Fruit fly (Drosophila melanogaster) whole organism, embryonic: Measurements from ENCODE around the gene mRpL14.

Source experiments
- Aef1 ChIP-seq: fragments of 200-800 bp; sonication (Bioruptor generic); IDR thresholded peaks from 3 replicates; pipeline ENCODE4 v1.3.6; 2022; ENCODE audit warnings: missing biosample characterization, missing genetic modification characterization
- Awh ChIP-seq: fragments of 200-800 bp; sonication (Bioruptor generic); IDR thresholded peaks from 2 replicates; pipeline ENCODE4, ENCODE4 v1.3.6; 2022; ENCODE audit warnings: missing biosample characterization, missing genetic modification characterization
- CG11696 ChIP-seq: fragments of 200-800 bp; sonication (Bioruptor generic); IDR thresholded peaks from 2 replicates; pipeline ENCODE4 v1.3.6; 2022; ENCODE audit warnings: missing biosample characterization, missing genetic modification characterization
- CG12155 ChIP-seq: fragments of 200-800 bp; sonication (Bioruptor generic); optimal IDR thresholded peaks from 3 replicates; lab custom pipeline; 2016; ENCODE audit warnings: missing biosample characterization, missing genetic modification characterization
- CG14965 ChIP-seq: fragments of 200-800 bp; sonication (Bioruptor generic); optimal IDR thresholded peaks from 2 replicates; lab custom pipeline; 2016; ENCODE audit warnings: missing biosample characterization, missing genetic modification characterization, borderline replicate concordance
- CG1529 ChIP-seq: fragments of 200-800 bp; sonication (Bioruptor generic); optimal IDR thresholded peaks from 3 replicates; lab custom pipeline; 2018; ENCODE audit warnings: missing biosample characterization, missing genetic modification characterization
- CG1832 ChIP-seq: fragments of 200-800 bp; sonication (Bioruptor generic); optimal IDR thresholded peaks from 2 replicates; lab custom pipeline; 2017; ENCODE audit warnings: missing biosample characterization, mild to moderate bottlenecking, missing genetic modification characterization, inconsistent platforms
- CG2199 ChIP-seq: fragments of 200-800 bp; sonication (Bioruptor generic); IDR thresholded peaks from 3 replicates; pipeline ENCODE4 v1.3.6; 2022; ENCODE audit warnings: missing biosample characterization, missing genetic modification characterization
- CG33557 ChIP-seq: fragments of 200-800 bp; sonication (Bioruptor generic); optimal IDR thresholded peaks from 2 replicates; lab custom pipeline; 2019; ENCODE audit warnings: missing biosample characterization, mild to moderate bottlenecking, missing genetic modification characterization, moderate library complexity
- CG3847 ChIP-seq: fragments of 200-800 bp; sonication (Bioruptor generic); IDR thresholded peaks from 2 replicates; pipeline ENCODE4 v1.3.6; 2022; ENCODE audit warnings: missing biosample characterization, missing genetic modification characterization
- CG4854 ChIP-seq: fragments of 200-800 bp; sonication (Bioruptor generic); optimal IDR thresholded peaks from 2 replicates; lab custom pipeline; 2016; ENCODE audit warnings: missing biosample characterization, missing genetic modification characterization, inconsistent platforms
- CG6254 ChIP-seq: fragments of 200-800 bp; sonication (Bioruptor generic); optimal IDR thresholded peaks from 3 replicates; lab custom pipeline; 2017; ENCODE audit warnings: mild to moderate bottlenecking, missing biosample characterization, missing genetic modification reagents, missing genetic modification characterization
- CG7745 ChIP-seq: fragments of 200-800 bp; sonication (Bioruptor generic); optimal IDR thresholded peaks from 2 replicates; lab custom pipeline; 2018; ENCODE audit warnings: missing biosample characterization, mild to moderate bottlenecking, missing genetic modification characterization, moderate library complexity
- CG8281 ChIP-seq: fragments of 200-800 bp; sonication (Bioruptor generic); optimal IDR thresholded peaks from 2 replicates; lab custom pipeline; 2018; ENCODE audit warnings: missing biosample characterization, mild to moderate bottlenecking, missing genetic modification characterization, moderate library complexity
- CTCF ChIP-seq: fragments of 200-800 bp; sonication (Bioruptor generic); optimal IDR thresholded peaks from 2 replicates; lab custom pipeline; 2017; ENCODE audit warnings: missing biosample characterization, mild to moderate bottlenecking, missing genetic modification characterization, moderate library complexity
- CoRest ChIP-seq: fragments of 200-800 bp; sonication (Bioruptor generic); optimal IDR thresholded peaks from 3 replicates; lab custom pipeline; 2018; ENCODE audit warnings: missing biosample characterization, mild to moderate bottlenecking, missing genetic modification characterization, moderate library complexity
- Dip2 ChIP-seq: fragments of 200-800 bp; sonication (Bioruptor generic); IDR thresholded peaks from 2 replicates; pipeline ENCODE4 v1.3.6; 2022; ENCODE audit warnings: missing biosample characterization, missing genetic modification characterization
- HHEX ChIP-seq: fragments of 200-800 bp; sonication (Bioruptor generic); optimal IDR thresholded peaks from 3 replicates; lab custom pipeline; 2017; ENCODE audit warnings: missing biosample characterization, mild to moderate bottlenecking, missing genetic modification characterization, missing genetic modification reagents
- HLHmδ ChIP-seq: fragments of 200-800 bp; sonication (Bioruptor generic); optimal IDR thresholded peaks from 2 replicates; lab custom pipeline; 2018; ENCODE audit warnings: missing biosample characterization, mild to moderate bottlenecking, missing genetic modification characterization, moderate library complexity
- HmgZ ChIP-seq: fragments of 200-800 bp; sonication (Bioruptor generic); optimal IDR thresholded peaks from 2 replicates; lab custom pipeline; 2018; ENCODE audit warnings: missing biosample characterization, mild to moderate bottlenecking, missing genetic modification characterization
- Jarid2 ChIP-seq: fragments of 200-800 bp; sonication (Bioruptor generic); optimal IDR thresholded peaks from 3 replicates; lab custom pipeline; 2017; ENCODE audit warnings: mild to moderate bottlenecking, missing biosample characterization, missing genetic modification reagents, missing genetic modification characterization
- Kr ChIP-seq: fragments of 200-800 bp; sonication (Bioruptor generic); optimal IDR thresholded peaks from 2 replicates; lab custom pipeline; 2017; ENCODE audit warnings: missing biosample characterization, mild to moderate bottlenecking, missing genetic modification characterization
- Lpt ChIP-seq: fragments of >200 bp; optimal IDR thresholded peaks from 2 replicates; lab custom pipeline; 2018; ENCODE audit warnings: missing biosample characterization, missing genetic modification characterization
- Nf-YB ChIP-seq: fragments of 200-800 bp; sonication (Bioruptor generic); optimal IDR thresholded peaks from 3 replicates; lab custom pipeline; 2019; ENCODE audit warnings: missing biosample characterization, mild to moderate bottlenecking, missing genetic modification characterization, moderate library complexity
- Pdp1 ChIP-seq, 2 experiments: fragments of 200-800 bp; sonication (Bioruptor generic); optimal IDR thresholded peaks; 3 replicates each; lab custom pipeline; 2016; ENCODE audit warnings: missing biosample characterization in 2 of 2, missing genetic modification characterization in 2 of 2, mild to moderate bottlenecking in 1 of 2, moderate library complexity in 1 of 2
- Ssrp ChIP-seq: fragments of 200-800 bp; sonication (Bioruptor generic); optimal IDR thresholded peaks from 2 replicates; lab custom pipeline; 2018; ENCODE audit warnings: missing biosample characterization, mild to moderate bottlenecking, missing genetic modification characterization, moderate library complexity
- Tbp ChIP-seq: fragments of >200 bp; optimal IDR thresholded peaks from 2 replicates; lab custom pipeline; 2018; ENCODE audit warnings: missing biosample characterization, missing genetic modification characterization
- Trl ChIP-seq, 3 experiments: fragments of >200 bp in 2 of 3; fragments of 200-800 bp in 1 of 3; sonication (Bioruptor generic) in 1 of 3; optimal IDR thresholded peaks; 2 replicates in 1 of 3; 3 replicates in 2 of 3; lab custom pipeline; 2016 to 2017; ENCODE audit warnings: missing biosample characterization in 1 of 3, missing genetic modification characterization in 1 of 3
- br ChIP-seq: fragments of >200 bp; optimal IDR thresholded peaks from 2 replicates; lab custom pipeline; 2017
- crp ChIP-seq, 2 experiments: fragments of 200-800 bp; sonication (Bioruptor generic); optimal IDR thresholded peaks; 2 replicates in 1 of 2; 3 replicates in 1 of 2; lab custom pipeline; 2017; ENCODE audit warnings: missing biosample characterization in 2 of 2, missing genetic modification characterization in 2 of 2, mild to moderate bottlenecking in 1 of 2, moderate library complexity in 1 of 2
- disco-r ChIP-seq: fragments of 200-800 bp; sonication (Bioruptor generic); optimal IDR thresholded peaks from 2 replicates; lab custom pipeline; 2016; ENCODE audit warnings: missing biosample characterization, missing genetic modification characterization
- ewg ChIP-seq: fragments of 200-800 bp; sonication (Bioruptor generic); optimal IDR thresholded peaks from 3 replicates; lab custom pipeline; 2017; ENCODE audit warnings: mild to moderate bottlenecking, missing biosample characterization, missing genetic modification reagents, missing genetic modification characterization
- eyg ChIP-seq: fragments of 200-800 bp; sonication (Bioruptor generic); optimal IDR thresholded peaks from 3 replicates; lab custom pipeline; 2016; ENCODE audit warnings: missing biosample characterization, missing genetic modification characterization
- fd102C ChIP-seq: fragments of 200-800 bp; sonication (Bioruptor generic); optimal IDR thresholded peaks from 2 replicates; lab custom pipeline; 2018; ENCODE audit warnings: missing biosample characterization, mild to moderate bottlenecking, missing genetic modification characterization, moderate library complexity
- grn ChIP-seq: fragments of 200-800 bp; sonication (Bioruptor generic); optimal IDR thresholded peaks from 3 replicates; lab custom pipeline; 2017; ENCODE audit warnings: missing biosample characterization, missing genetic modification characterization
- gsb ChIP-seq: fragments of 200-800 bp; sonication (Bioruptor generic); IDR thresholded peaks from 2 replicates; pipeline ENCODE4 v1.3.6; 2022; ENCODE audit warnings: missing biosample characterization, missing genetic modification characterization
- lola ChIP-seq, 3 experiments: fragments of >200 bp in 2 of 3; fragments of 200-800 bp in 1 of 3; sonication (Bioruptor generic) in 1 of 3; optimal IDR thresholded peaks; 2 replicates each; lab custom pipeline; 2017 to 2019; ENCODE audit warnings: missing biosample characterization in 3 of 3, missing genetic modification characterization in 3 of 3, mild to moderate bottlenecking in 1 of 3, moderate library complexity in 1 of 3
- nau ChIP-seq: fragments of 200-800 bp; sonication (Bioruptor generic); optimal IDR thresholded peaks from 3 replicates; lab custom pipeline; 2017; ENCODE audit warnings: missing biosample characterization, mild to moderate bottlenecking, missing genetic modification characterization, missing genetic modification reagents
- nerfin-1 ChIP-seq: fragments of 200-800 bp; sonication (Bioruptor generic); optimal IDR thresholded peaks from 3 replicates; lab custom pipeline; 2019; ENCODE audit warnings: missing biosample characterization, mild to moderate bottlenecking, missing genetic modification characterization, moderate library complexity
- nom ChIP-seq: fragments of 200-800 bp; sonication (Bioruptor generic); optimal IDR thresholded peaks from 2 replicates; lab custom pipeline; 2017; ENCODE audit warnings: missing biosample characterization, missing genetic modification characterization, mild to moderate bottlenecking, moderate library complexity, missing genetic modification reagents
- pfk ChIP-seq: fragments of 200-800 bp; sonication (Bioruptor generic); optimal IDR thresholded peaks from 2 replicates; lab custom pipeline; 2018; ENCODE audit warnings: missing biosample characterization, mild to moderate bottlenecking, missing genetic modification characterization, moderate library complexity
- scrt ChIP-seq: fragments of 200-800 bp; sonication (Bioruptor generic); optimal IDR thresholded peaks from 2 replicates; lab custom pipeline; 2018; ENCODE audit warnings: missing biosample characterization, mild to moderate bottlenecking, missing genetic modification characterization, moderate library complexity
- sens ChIP-seq: fragments of 200-800 bp; sonication (Bioruptor generic); peaks from one replicate; lab custom pipeline; 2016; ENCODE audit warnings: missing biosample characterization, missing genetic modification characterization
- sisA ChIP-seq: fragments of 200-800 bp; sonication (Bioruptor generic); IDR thresholded peaks from 2 replicates; pipeline ENCODE4 v1.3.6; 2022; ENCODE audit warnings: missing biosample characterization, missing genetic modification characterization
- stwl ChIP-seq: fragments of 200-800 bp; sonication (Bioruptor generic); optimal IDR thresholded peaks from 3 replicates; lab custom pipeline; 2018; ENCODE audit warnings: missing biosample characterization, mild to moderate bottlenecking, missing genetic modification characterization, moderate library complexity
- toy ChIP-seq: fragments of 200-800 bp; sonication (Bioruptor generic); IDR thresholded peaks from 2 replicates; pipeline ENCODE4 v1.3.6; 2022; ENCODE audit warnings: missing biosample characterization, missing genetic modification characterization
- ttk ChIP-seq: fragments of 200-800 bp; sonication (Bioruptor generic); IDR thresholded peaks from 2 replicates; pipeline ENCODE4 v2.1.2; 2022; ENCODE audit warnings: missing biosample characterization, missing genetic modification characterization
- z ChIP-seq: fragments of 200-800 bp; sonication (Bioruptor generic); IDR thresholded peaks from 3 replicates; pipeline ENCODE4 v1.3.6; 2022; ENCODE audit warnings: missing biosample characterization, missing genetic modification characterization

The mRpL14 gene

DNA sequence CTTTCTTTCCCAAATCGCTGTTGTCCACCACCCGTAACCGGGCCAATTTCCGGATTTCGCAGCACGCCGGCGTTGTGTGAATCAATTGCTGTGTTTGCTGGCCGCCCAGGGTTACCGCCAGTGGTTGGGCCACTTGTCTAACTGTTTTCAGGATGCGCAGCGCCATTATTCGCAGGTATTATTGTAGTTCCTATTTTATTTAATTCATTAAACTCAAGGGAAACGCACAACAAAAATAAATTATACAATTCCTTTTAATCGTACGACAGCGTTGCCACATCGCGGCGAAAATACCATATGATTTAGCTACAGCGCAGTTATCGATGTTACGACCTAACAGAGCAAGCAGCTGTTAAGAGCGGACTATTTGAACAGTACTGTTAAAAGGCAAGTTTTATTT is at the start of gene mRpL14 (continued):
- no peak for TF ChIP-seq CG8281

DNA sequence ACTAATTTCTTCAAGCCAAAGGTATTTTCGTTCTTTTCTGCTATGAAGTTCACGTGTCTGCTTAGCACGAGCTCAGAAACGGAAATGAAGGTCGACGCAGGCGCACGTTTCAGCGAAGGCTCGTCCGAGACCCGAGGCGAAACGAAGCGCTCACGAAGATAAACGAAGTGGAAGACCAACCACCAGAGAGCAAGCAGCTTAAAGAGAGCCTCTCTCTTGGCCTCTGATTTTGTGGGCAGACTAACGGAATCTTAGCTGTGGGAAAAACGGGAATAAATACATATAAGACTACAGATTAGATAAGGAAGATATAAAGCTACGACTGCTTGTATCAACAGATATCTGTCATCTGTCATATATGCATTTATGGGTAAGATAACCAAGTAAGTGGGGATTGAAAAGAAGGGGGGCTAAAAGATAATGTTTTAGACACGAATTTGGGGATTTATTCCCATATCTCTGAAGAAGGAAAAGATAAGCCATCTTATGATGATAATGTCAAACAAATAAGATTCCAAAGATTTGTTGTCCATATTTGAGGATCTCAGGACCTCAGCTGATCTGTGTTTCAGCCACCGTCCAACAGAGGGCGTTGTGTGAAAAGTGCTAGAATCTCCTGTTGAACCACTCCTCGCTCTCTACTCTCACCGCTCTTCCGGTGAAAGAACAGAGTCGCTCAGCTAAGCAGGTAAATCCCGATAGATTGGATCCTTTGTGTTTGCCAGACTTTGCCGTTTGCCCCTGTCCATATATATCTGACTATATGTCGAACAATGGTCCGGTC is 43.3 kb upstream of the mRpL14 start, which contains the start of gene PsGEF:
PsGEF (minus strand) TSS at position 86 of the 784 bp plus-strand sequence.
- TF ChIP-seq CG7745 (tag; lab: Kevin White, UChicago), result peak; percentile 24
- no peak for TF ChIP-seq scrt (GFP tag; lab: Kevin White, UChicago)
- TF ChIP-seq Aef1, result no peak
- TF ChIP-seq Ssrp (tag; lab: Kevin White, UChicago), result no peak
- TF ChIP-seq br (lab: Kevin White, UChicago), result no peak
- TF ChIP-seq lola (GFP tag; optimal IDR thresholded peaks at IDR 0.05; lab: Kevin White, UChicago), result no peak
- no peak for TF ChIP-seq CG12155 (GFP tag; lab: Kevin White, UChicago)
- TF ChIP-seq CG11696 (GFP tag; lab: Robert Waterston, UW), result no peak
- TF ChIP-seq CoRest (tag; lab: Kevin White, UChicago), result no peak
- TF ChIP-seq ewg, result peak; percentile 16
- no peak for TF ChIP-seq CG3847
- TF ChIP-seq stwl (tag; lab: Kevin White, UChicago), result no peak
- no peak for TF ChIP-seq Awh (GFP tag; lab: Robert Waterston, UW)
- no peak for TF ChIP-seq HmgZ (tag; lab: Kevin White, UChicago)
- TF ChIP-seq CG4854 (GFP tag; lab: Kevin White, UChicago), result no peak
- TF ChIP-seq Tbp (GFP tag; lab: Kevin White, UChicago), result peak; percentile 54
- peak; percentile 47 for TF ChIP-seq HLHmδ (GFP tag; lab: Kevin White, UChicago)
- TF ChIP-seq CG33557, result peak; percentile 15
- no peak for TF ChIP-seq CG1832 (GFP tag; lab: Kevin White, UChicago)
- no peak for TF ChIP-seq nom (GFP tag; lab: Kevin White, UChicago)
- TF ChIP-seq sisA (GFP tag; lab: Robert Waterston, UW), result no peak
- TF ChIP-seq Jarid2 (GFP tag; lab: Kevin White, UChicago), result peak; percentile 43
- peak; percentile 34 for TF ChIP-seq grn (GFP tag; lab: Kevin White, UChicago)
- TF ChIP-seq Dip2 (GFP tag; lab: Robert Waterston, UW), result no peak
- peak in 1 of 2 experiments; percentile 73 for TF ChIP-seq Trl (optimal IDR thresholded peaks at IDR 0.05; lab: Kevin White, UChicago)
- no peak for TF ChIP-seq Trl (GFP tag; optimal IDR thresholded peaks at IDR 0.05; lab: Kevin White, UChicago)
- peak; percentile 83 for TF ChIP-seq CTCF
- TF ChIP-seq disco-r (GFP tag; lab: Kevin White, UChicago), result no peak
- TF ChIP-seq Lpt (GFP tag; lab: Kevin White, UChicago), result peak; percentile 29
- TF ChIP-seq toy, result no peak
- no peak for TF ChIP-seq ttk (GFP tag; lab: Robert Waterston, UW)
- peak; percentile 18 for TF ChIP-seq CG6254 (GFP tag; lab: Kevin White, UChicago)
- TF ChIP-seq Nf-YB (GFP tag; lab: Kevin White, UChicago), result peak; percentile 9
- TF ChIP-seq sens (GFP tag; lab: Kevin White, UChicago), result peak; percentile 83
- no peak for TF ChIP-seq gsb (GFP tag; lab: Robert Waterston, UW)
- peak; percentile 83 for TF ChIP-seq nerfin-1
- TF ChIP-seq fd102C (GFP tag; lab: Kevin White, UChicago), result peak; percentile 50
- no peak for TF ChIP-seq HHEX (GFP tag; lab: Kevin White, UChicago)
- no peak for TF ChIP-seq eyg (GFP tag; lab: Kevin White, UChicago)
- TF ChIP-seq Kr (GFP tag; lab: Kevin White, UChicago), result peak; percentile 37
- TF ChIP-seq pfk (GFP tag; lab: Kevin White, UChicago), result no peak
- no peak for TF ChIP-seq z (GFP tag; lab: Robert Waterston, UW)
- peak; percentile 95 for TF ChIP-seq CG14965 (GFP tag; lab: Kevin White, UChicago)
- no peak for TF ChIP-seq CG1529
- no peak for TF ChIP-seq Pdp1 (GFP tag; optimal IDR thresholded peaks at IDR 0.05; lab: Kevin White, UChicago)
- TF ChIP-seq nau (GFP tag; lab: Kevin White, UChicago), result no peak
- TF ChIP-seq CG2199 (GFP tag; lab: Robert Waterston, UW), result no peak
- TF ChIP-seq crp (GFP tag; optimal IDR thresholded peaks at IDR 0.05; lab: Kevin White, UChicago), result peak in 1 of 2 experiments; percentile 40
